Worm (Caenorhabditis elegans) whole organism, L3 larva: ENCODE measurements around the gene lgc-27.

ENCODE experiments used
- ceh-16 ChIP-seq: sonication (generic microtip); optimal IDR thresholded peaks from 2 replicates; lab custom pipeline; 2017; ENCODE audit warnings: missing biosample characterization, missing genetic modification characterization
- fkh-10 ChIP-seq: sonication (generic microtip); optimal IDR thresholded peaks from 2 replicates; lab custom pipeline; 2017; ENCODE audit warnings: missing biosample characterization, missing genetic modification reagents, missing genetic modification characterization
- snpc-4 ChIP-seq: fragments of 150-350 bp; optimal IDR thresholded peaks from 2 replicates; lab custom pipeline; 2014; ENCODE audit warnings: missing biosample characterization, missing genetic modification characterization

ce11 chrII:4648785-4649184 is at the start of gene lgc-27:
- no peak for TF ChIP-seq ceh-16 (tag; lab: Kevin White, UChicago)
- TF ChIP-seq fkh-10 (GFP tag; lab: Kevin White, UChicago): no peak
- no peak for TF ChIP-seq snpc-4 (tag; lab: Kevin White, UChicago)
